Fruit fly (Drosophila melanogaster) whole organism, prepupa: ENCODE data around the gene mRpL39.

Source experiments
- Blimp-1 ChIP-seq: fragments of 200-800 bp; sonication (Bioruptor generic); optimal IDR thresholded peaks from 3 replicates; lab custom pipeline; 2017; ENCODE audit warnings: missing biosample characterization, missing genetic modification characterization, mild to moderate bottlenecking, moderate library complexity, missing genetic modification reagents
- CG10631 ChIP-seq: fragments of 200-800 bp; sonication (Bioruptor generic); optimal IDR thresholded peaks from 2 replicates; lab custom pipeline; 2016; ENCODE audit warnings: missing biosample characterization, missing genetic modification characterization
- CG15336 ChIP-seq: fragments of 200-800 bp; sonication (Bioruptor generic); IDR thresholded peaks from 2 replicates; pipeline ENCODE4 v1.3.6; 2022; ENCODE audit warnings: missing biosample characterization, missing genetic modification characterization
- CG1621 ChIP-seq: fragments of 200-800 bp; sonication (Bioruptor generic); optimal IDR thresholded peaks from 3 replicates; lab custom pipeline; 2018; ENCODE audit warnings: missing biosample characterization, mild to moderate bottlenecking, missing genetic modification characterization
- CG3032 ChIP-seq: fragments of 200-800 bp; optimal IDR thresholded peaks from 2 replicates; lab custom pipeline; 2019; ENCODE audit warnings: missing biosample characterization, mild to moderate bottlenecking, missing genetic modification characterization, moderate library complexity
- CG32006 ChIP-seq: fragments of 200-800 bp; sonication (Bioruptor generic); optimal IDR thresholded peaks from 3 replicates; lab custom pipeline; 2017; ENCODE audit warnings: missing biosample characterization, mild to moderate bottlenecking, missing genetic modification characterization
- CG3919 ChIP-seq: fragments of 200-800 bp; sonication (Bioruptor generic); optimal IDR thresholded peaks from 3 replicates; lab custom pipeline; 2016; ENCODE audit warnings: missing biosample characterization, missing genetic modification characterization
- CG6163 ChIP-seq: fragments of 200-800 bp; sonication (Bioruptor generic); IDR thresholded peaks from 3 replicates; pipeline ENCODE4 v1.3.6; 2022; ENCODE audit warnings: missing biosample characterization, missing genetic modification characterization
- CG6276 ChIP-seq: fragments of 200-800 bp; sonication (Bioruptor generic); optimal IDR thresholded peaks from 2 replicates; lab custom pipeline; 2017; ENCODE audit warnings: missing biosample characterization, mild to moderate bottlenecking, missing genetic modification characterization
- CG6808 ChIP-seq: fragments of 200-800 bp; sonication (Bioruptor generic); optimal IDR thresholded peaks from 3 replicates; lab custom pipeline; 2017; ENCODE audit warnings: missing biosample characterization, missing genetic modification characterization, mild to moderate bottlenecking, moderate library complexity, missing genetic modification reagents
- CG7368 ChIP-seq: fragments of 200-800 bp; sonication (Bioruptor generic); optimal IDR thresholded peaks from 3 replicates; lab custom pipeline; 2016; ENCODE audit warnings: missing biosample characterization, missing genetic modification characterization
- CG8319 ChIP-seq: fragments of 200-800 bp; sonication (Bioruptor generic); optimal IDR thresholded peaks from 3 replicates; lab custom pipeline; 2016; ENCODE audit warnings: missing biosample characterization, missing genetic modification characterization
- CG8632 ChIP-seq: fragments of 200-800 bp; sonication (Bioruptor generic); optimal IDR thresholded peaks from 3 replicates; lab custom pipeline; 2016; ENCODE audit warnings: missing biosample characterization, missing genetic modification characterization
- CG9139 ChIP-seq: fragments of 200-800 bp; sonication (Bioruptor generic); optimal IDR thresholded peaks from 3 replicates; lab custom pipeline; 2017; ENCODE audit warnings: missing biosample characterization, mild to moderate bottlenecking, missing genetic modification characterization
- Eip75B ChIP-seq: fragments of 200-800 bp; sonication (Bioruptor generic); optimal IDR thresholded peaks from 3 replicates; lab custom pipeline; 2016; ENCODE audit warnings: missing biosample characterization, missing genetic modification characterization
- Eip78C ChIP-seq: fragments of 200-800 bp; sonication (Bioruptor generic); peaks from one replicate; lab custom pipeline; 2016; ENCODE audit warnings: missing biosample characterization, missing genetic modification characterization
- Hr39 ChIP-seq: fragments of 200-800 bp; sonication (Bioruptor generic); optimal IDR thresholded peaks from 2 replicates; lab custom pipeline; 2016; ENCODE audit warnings: missing biosample characterization, missing genetic modification characterization
- Lpt ChIP-seq: fragments of 200-800 bp; sonication (Bioruptor generic); optimal IDR thresholded peaks from 3 replicates; lab custom pipeline; 2016; ENCODE audit warnings: missing biosample characterization, missing genetic modification characterization
- OdsH ChIP-seq: fragments of 200-800 bp; sonication (Bioruptor generic); optimal IDR thresholded peaks from 3 replicates; lab custom pipeline; 2016; ENCODE audit warnings: missing biosample characterization, missing genetic modification characterization
- Smox ChIP-seq: fragments of 200-800 bp; sonication (Bioruptor generic); optimal IDR thresholded peaks from 3 replicates; lab custom pipeline; 2016; ENCODE audit warnings: missing biosample characterization, missing genetic modification characterization
- Sox14 ChIP-seq: fragments of 200-800 bp; sonication (Bioruptor generic); optimal IDR thresholded peaks from 3 replicates; lab custom pipeline; 2016; ENCODE audit warnings: missing biosample characterization, missing genetic modification characterization
- Sox15 ChIP-seq: fragments of 200-800 bp; sonication (Bioruptor generic); optimal IDR thresholded peaks from 3 replicates; lab custom pipeline; 2016; ENCODE audit warnings: missing biosample characterization, missing genetic modification characterization
- achi ChIP-seq: fragments of 200-800 bp; sonication (Bioruptor generic); optimal IDR thresholded peaks from 3 replicates; lab custom pipeline; 2016; ENCODE audit warnings: missing biosample characterization, missing genetic modification characterization
- acj6 ChIP-seq: fragments of 200-800 bp; sonication (Bioruptor generic); optimal IDR thresholded peaks from 3 replicates; lab custom pipeline; 2016; ENCODE audit warnings: missing biosample characterization, missing genetic modification characterization
- cyc ChIP-seq: fragments of 200-800 bp; sonication (Bioruptor generic); optimal IDR thresholded peaks from 3 replicates; lab custom pipeline; 2016; ENCODE audit warnings: missing biosample characterization, missing genetic modification characterization
- dac ChIP-seq: fragments of 200-800 bp; sonication (Bioruptor generic); optimal IDR thresholded peaks from 2 replicates; lab custom pipeline; 2017; ENCODE audit warnings: missing biosample characterization, mild to moderate bottlenecking, missing genetic modification characterization
- dsx ChIP-seq: fragments of 200-800 bp; optimal IDR thresholded peaks from 3 replicates; lab custom pipeline; 2019; ENCODE audit warnings: missing biosample characterization, mild to moderate bottlenecking, missing genetic modification characterization, moderate library complexity; ENCODE audit not compliant: poor library complexity, severe bottlenecking
- fd59A ChIP-seq: fragments of 200-800 bp; sonication (Bioruptor generic); optimal IDR thresholded peaks from 2 replicates; lab custom pipeline; 2017; ENCODE audit warnings: missing biosample characterization, mild to moderate bottlenecking, missing genetic modification characterization, missing genetic modification reagents
- fd85E ChIP-seq: fragments of 200-800 bp; sonication (Bioruptor generic); optimal IDR thresholded peaks from 3 replicates; lab custom pipeline; 2016; ENCODE audit warnings: missing biosample characterization, missing genetic modification characterization
- fkh ChIP-seq: fragments of 200-800 bp; sonication (Bioruptor generic); optimal IDR thresholded peaks from 3 replicates; lab custom pipeline; 2017; ENCODE audit warnings: missing biosample characterization, mild to moderate bottlenecking, missing genetic modification characterization, moderate library complexity
- lz ChIP-seq: fragments of 200-800 bp; sonication (Bioruptor generic); optimal IDR thresholded peaks from 3 replicates; lab custom pipeline; 2016; ENCODE audit warnings: missing biosample characterization, missing genetic modification characterization
- net ChIP-seq: fragments of 200-800 bp; sonication (Bioruptor generic); optimal IDR thresholded peaks from 3 replicates; lab custom pipeline; 2016; ENCODE audit warnings: missing biosample characterization, missing genetic modification characterization
- pdm3 ChIP-seq: fragments of 200-800 bp; sonication (Bioruptor generic); optimal IDR thresholded peaks from 3 replicates; lab custom pipeline; 2016; ENCODE audit warnings: missing biosample characterization, missing genetic modification characterization
- salr ChIP-seq, 2 experiments: fragments of 200-800 bp; sonication (Bioruptor generic); optimal IDR thresholded peaks; 3 replicates each; lab custom pipeline; 2016 to 2018; ENCODE audit warnings: missing biosample characterization in 2 of 2, missing genetic modification characterization in 2 of 2, mild to moderate bottlenecking in 1 of 2
- ss ChIP-seq, 2 experiments: fragments of 200-800 bp; sonication (Bioruptor generic); optimal IDR thresholded peaks; 2 replicates in 1 of 2; 3 replicates in 1 of 2; lab custom pipeline; 2017 to 2018; ENCODE audit warnings: mild to moderate bottlenecking in 2 of 2, missing biosample characterization in 2 of 2, missing genetic modification characterization in 2 of 2, moderate library complexity in 1 of 2
- svp ChIP-seq: fragments of 200-800 bp; sonication (Bioruptor generic); peaks from one replicate; lab custom pipeline; 2016; ENCODE audit warnings: missing biosample characterization, missing genetic modification characterization
- topi ChIP-seq: fragments of 200-800 bp; sonication (Bioruptor generic); optimal IDR thresholded peaks from 3 replicates; lab custom pipeline; 2016; ENCODE audit warnings: missing biosample characterization, missing genetic modification characterization
- vri ChIP-seq: fragments of 200-800 bp; sonication (Bioruptor generic); optimal IDR thresholded peaks from 3 replicates; lab custom pipeline; 2016; ENCODE audit warnings: missing biosample characterization, mild to moderate bottlenecking, missing genetic modification characterization

Gene mRpL39

dm6 chr3L:15035585-15035984 is 36.1 kb upstream of the mRpL39 start (continued):
- TF ChIP-seq CG3919 (GFP tag; lab: Kevin White, UChicago) (peak; percentile 16), pdm3 (no peak), vri (GFP tag; lab: Kevin White, UChicago) (no peak), Sox14 (GFP tag; lab: Kevin White, UChicago) (no peak), CG8632 (GFP tag; lab: Kevin White, UChicago) (no peak), CG7368 (GFP tag; lab: Kevin White, UChicago) (no peak), CG6808 (GFP tag; lab: Kevin White, UChicago) (no peak)

dm6 chr3L:15034714-15035076 is 35.2 kb upstream of the mRpL39 start:
- TF ChIP-seq CG6276 (GFP tag; lab: Kevin White, UChicago) (no peak), Eip78C (GFP tag; lab: Kevin White, UChicago) (peak; percentile 26)

- TF ChIP-seq Eip78C (GFP tag; lab: Kevin White, UChicago) (peak; percentile 62), ss (GFP tag; optimal IDR thresholded peaks at IDR 0.05; lab: Kevin White, UChicago) (no peak), Lpt (GFP tag; lab: Kevin White, UChicago) (no peak), Blimp-1 (GFP tag; lab: Kevin White, UChicago) (no peak), CG10631 (peak; percentile 6), CG3032 (peak; percentile 25), topi (no peak), svp (GFP tag; lab: Kevin White, UChicago) (peak; percentile 23), OdsH (peak; percentile 8), Hr39 (GFP tag; lab: Kevin White, UChicago) (no peak), Sox15 (no peak), CG8319 (GFP tag; lab: Kevin White, UChicago) (no peak), CG32006 (GFP tag; lab: Kevin White, UChicago) (peak; percentile 12)
- TF ChIP-seq, all 60 proteins: peak for 6
Observed at dm6 chr3L:15034061-15034713, 34.7 kb upstream of the mRpL39 start.

dm6 chr3L:15031773-15032172 is 32.3 kb upstream of the mRpL39 start:
- no peak for TF ChIP-seq salr (GFP tag; optimal IDR thresholded peaks at IDR 0.05; lab: Kevin White, UChicago)
- TF ChIP-seq CG3919 (GFP tag; lab: Kevin White, UChicago) = no peak
- TF ChIP-seq fkh (GFP tag; lab: Kevin White, UChicago) = no peak
- TF ChIP-seq CG6276 (GFP tag; lab: Kevin White, UChicago) = no peak
- TF ChIP-seq Smox (GFP tag; lab: Kevin White, UChicago) = no peak
- TF ChIP-seq svp (GFP tag; lab: Kevin White, UChicago) = peak; percentile 8
- TF ChIP-seq, all 60 proteins: peak for 1

- no peak for TF ChIP-seq Eip75B (GFP tag; lab: Kevin White, UChicago)
- TF ChIP-seq CG9139 = no peak
- TF ChIP-seq fkh (GFP tag; lab: Kevin White, UChicago) = no peak
Observed at dm6 chr3L:15023192-15023591, 23.7 kb upstream of the mRpL39 start, which contains the start of gene CG32148. Gene CG32148 (plus strand): TSS chr3L:15023492.

dm6 chr3L:15021008-15021407 is 21.5 kb upstream of the mRpL39 start:
- TF ChIP-seq net (GFP tag; lab: Kevin White, UChicago) (no peak), dac (GFP tag; lab: Kevin White, UChicago) (no peak), CG15336 (GFP tag; lab: Robert Waterston, UW) (no peak), dsx (GFP tag; lab: Kevin White, UChicago) (no peak), Sox14 (GFP tag; lab: Kevin White, UChicago) (no peak), acj6 (GFP tag; lab: Kevin White, UChicago) (no peak), achi (GFP tag; lab: Kevin White, UChicago) (no peak), cyc (GFP tag; lab: Kevin White, UChicago) (no peak), Lpt (GFP tag; lab: Kevin White, UChicago) (no peak), lz (GFP tag; lab: Kevin White, UChicago) (no peak), pdm3 (no peak), CG6163 (GFP tag; lab: Robert Waterston, UW) (no peak), CG1621 (tag; lab: Kevin White, UChicago) (no peak), Hr39 (GFP tag; lab: Kevin White, UChicago) (no peak), CG10631 (no peak), fd85E (GFP tag; lab: Kevin White, UChicago) (no peak), fd59A (GFP tag; lab: Kevin White, UChicago) (no peak), CG7368 (GFP tag; lab: Kevin White, UChicago) (no peak)
